Fruit fly (Drosophila melanogaster) whole organism, embryonic: Measurements from ENCODE around the gene Sumo.

ENCODE experiments used
- BEAF-32 ChIP-seq: fragments of 200-800 bp; sonication (Bioruptor generic); optimal IDR thresholded peaks from 3 replicates; lab custom pipeline; 2017; ENCODE audit warnings: missing biosample characterization, missing genetic modification characterization, mild to moderate bottlenecking, moderate library complexity, missing genetic modification reagents
- BtbVII ChIP-seq: fragments of 200-800 bp; sonication (Bioruptor generic); optimal IDR thresholded peaks from 3 replicates; lab custom pipeline; 2017; ENCODE audit warnings: missing biosample characterization, mild to moderate bottlenecking, missing genetic modification characterization
- CG1024 ChIP-seq: fragments of 200-800 bp; sonication (Bioruptor generic); IDR thresholded peaks from 2 replicates; pipeline ENCODE4 v1.3.6; 2022; ENCODE audit warnings: missing biosample characterization, missing genetic modification characterization
- CG10321 ChIP-seq: fragments of 200-800 bp; sonication (Bioruptor generic); IDR thresholded peaks from 2 replicates; pipeline ENCODE4 v1.3.6; 2022; ENCODE audit warnings: missing biosample characterization, missing genetic modification characterization
- CG10462 ChIP-seq: fragments of 200-800 bp; sonication (Bioruptor generic); optimal IDR thresholded peaks from 2 replicates; lab custom pipeline; 2016; ENCODE audit warnings: missing biosample characterization, missing genetic modification characterization
- CG11560 ChIP-seq: fragments of 200-800 bp; sonication (Bioruptor generic); IDR thresholded peaks from 3 replicates; pipeline ENCODE4 v1.3.6; 2022; ENCODE audit warnings: missing biosample characterization, missing genetic modification characterization
- CG12769 ChIP-seq: fragments of 200-800 bp; sonication (Bioruptor generic); optimal IDR thresholded peaks from 2 replicates; lab custom pipeline; 2019; ENCODE audit warnings: missing biosample characterization, mild to moderate bottlenecking, missing genetic modification characterization, moderate library complexity
- CG13123 ChIP-seq: fragments of 200-800 bp; sonication (Bioruptor generic); optimal IDR thresholded peaks from 2 replicates; lab custom pipeline; 2016; ENCODE audit warnings: missing biosample characterization, missing genetic modification characterization
- CG13775 ChIP-seq: fragments of 200-800 bp; sonication (Bioruptor generic); optimal IDR thresholded peaks from 3 replicates; lab custom pipeline; 2017; ENCODE audit warnings: missing biosample characterization, mild to moderate bottlenecking, missing genetic modification characterization
- CG13894 ChIP-seq: fragments of 200-800 bp; sonication (Bioruptor generic); optimal IDR thresholded peaks from 3 replicates; lab custom pipeline; 2018; ENCODE audit warnings: missing biosample characterization, mild to moderate bottlenecking, missing genetic modification characterization, moderate library complexity
- CG14965 ChIP-seq: fragments of 200-800 bp; sonication (Bioruptor generic); optimal IDR thresholded peaks from 2 replicates; lab custom pipeline; 2016; ENCODE audit warnings: missing biosample characterization, missing genetic modification characterization, borderline replicate concordance
- CG15073 ChIP-seq: fragments of 200-800 bp; sonication (Bioruptor generic); optimal IDR thresholded peaks from 2 replicates; lab custom pipeline; 2016; ENCODE audit warnings: missing biosample characterization, missing genetic modification characterization
- CG17328 ChIP-seq: fragments of 200-800 bp; sonication (Bioruptor generic); IDR thresholded peaks from 2 replicates; pipeline ENCODE4 v1.3.6; 2022; ENCODE audit warnings: missing biosample characterization, missing genetic modification characterization
- CG18011 ChIP-seq: fragments of 200-800 bp; sonication (Bioruptor generic); optimal IDR thresholded peaks from 2 replicates; lab custom pipeline; 2017; ENCODE audit warnings: missing biosample characterization, missing genetic modification characterization, mild to moderate bottlenecking, moderate library complexity, missing genotype
- CG3407 ChIP-seq: fragments of 200-800 bp; sonication (Bioruptor generic); optimal IDR thresholded peaks from 2 replicates; lab custom pipeline; 2018; ENCODE audit warnings: missing biosample characterization, mild to moderate bottlenecking, missing genetic modification characterization
- CG3847 ChIP-seq: fragments of 200-800 bp; sonication (Bioruptor generic); IDR thresholded peaks from 2 replicates; pipeline ENCODE4 v1.3.6; 2022; ENCODE audit warnings: missing biosample characterization, missing genetic modification characterization
- CG4282 ChIP-seq: fragments of 200-800 bp; sonication (Bioruptor generic); optimal IDR thresholded peaks from 2 replicates; lab custom pipeline; 2016; ENCODE audit warnings: missing biosample characterization, missing genetic modification characterization
- CG4730 ChIP-seq: fragments of 200-800 bp; sonication (Bioruptor generic); IDR thresholded peaks from 2 replicates; pipeline ENCODE4 v1.3.6; 2022; ENCODE audit warnings: missing biosample characterization, missing genetic modification characterization
- CG5180 ChIP-seq: fragments of 200-800 bp; sonication (Bioruptor generic); optimal IDR thresholded peaks from 3 replicates; lab custom pipeline; 2017; ENCODE audit warnings: missing biosample characterization, missing genetic modification characterization, mild to moderate bottlenecking, moderate library complexity, missing genetic modification reagents
- CG7271 ChIP-seq: fragments of 200-800 bp; sonication (Bioruptor generic); optimal IDR thresholded peaks from 2 replicates; lab custom pipeline; 2018; ENCODE audit warnings: missing biosample characterization, mild to moderate bottlenecking, missing genetic modification characterization, moderate library complexity
- Camta ChIP-seq: fragments of 200-800 bp; sonication (Bioruptor generic); optimal IDR thresholded peaks from 2 replicates; lab custom pipeline; 2016; ENCODE audit warnings: missing biosample characterization, missing genetic modification characterization
- ERR ChIP-seq: fragments of 200-800 bp; sonication (Bioruptor generic); optimal IDR thresholded peaks from 2 replicates; lab custom pipeline; 2016; ENCODE audit warnings: missing biosample characterization, missing genetic modification characterization
- Elba2 ChIP-seq: fragments of 200-800 bp; sonication (Bioruptor generic); optimal IDR thresholded peaks from 3 replicates; lab custom pipeline; 2016; ENCODE audit warnings: missing biosample characterization, missing genetic modification characterization
- Fer2 ChIP-seq: fragments of 200-800 bp; sonication (Bioruptor generic); optimal IDR thresholded peaks from 2 replicates; lab custom pipeline; 2018; ENCODE audit warnings: missing biosample characterization, mild to moderate bottlenecking, missing genetic modification characterization, moderate library complexity
- Gug ChIP-seq: fragments of 200-800 bp; sonication (Bioruptor generic); IDR thresholded peaks from 4 replicates; pipeline ENCODE4 v1.3.6; 2022; ENCODE audit warnings: missing biosample characterization, missing genetic modification characterization
- Hr78 ChIP-seq, 2 experiments: fragments of 200-800 bp in 1 of 2; fragments of >200 bp in 1 of 2; sonication (Bioruptor generic) in 1 of 2; optimal IDR thresholded peaks; 2 replicates each; lab custom pipeline; 2017 to 2019; ENCODE audit warnings: missing biosample characterization in 2 of 2, missing genetic modification characterization in 2 of 2, mild to moderate bottlenecking in 1 of 2, moderate library complexity in 1 of 2
- Lpt ChIP-seq: fragments of >200 bp; optimal IDR thresholded peaks from 2 replicates; lab custom pipeline; 2018; ENCODE audit warnings: missing biosample characterization, missing genetic modification characterization
- MBD-R2 ChIP-seq: fragments of 200-800 bp; sonication (Bioruptor generic); IDR thresholded peaks from 2 replicates; pipeline ENCODE4 v1.3.6; 2022; ENCODE audit warnings: missing biosample characterization, missing genetic modification characterization
- NC2α ChIP-seq: fragments of 200-800 bp; sonication (Bioruptor generic); optimal IDR thresholded peaks from 2 replicates; lab custom pipeline; 2016; ENCODE audit warnings: missing biosample characterization, missing genetic modification characterization
- Oli ChIP-seq: fragments of 200-800 bp; sonication (Bioruptor generic); optimal IDR thresholded peaks from 2 replicates; lab custom pipeline; 2018; ENCODE audit warnings: missing biosample characterization, mild to moderate bottlenecking, missing genetic modification characterization, moderate library complexity
- PHDP ChIP-seq: fragments of 200-800 bp; sonication (Bioruptor generic); optimal IDR thresholded peaks from 3 replicates; lab custom pipeline; 2018; ENCODE audit warnings: missing biosample characterization, mild to moderate bottlenecking, missing genetic modification characterization, moderate library complexity
- Sry-δ ChIP-seq: fragments of 200-800 bp; sonication (Bioruptor generic); optimal IDR thresholded peaks from 2 replicates; lab custom pipeline; 2016; ENCODE audit warnings: missing biosample characterization, missing genetic modification characterization
- Ssrp ChIP-seq: fragments of 200-800 bp; sonication (Bioruptor generic); optimal IDR thresholded peaks from 2 replicates; lab custom pipeline; 2018; ENCODE audit warnings: missing biosample characterization, mild to moderate bottlenecking, missing genetic modification characterization, moderate library complexity
- TFAM ChIP-seq: fragments of 200-800 bp; sonication (Bioruptor generic); optimal IDR thresholded peaks from 2 replicates; lab custom pipeline; 2017; ENCODE audit warnings: missing biosample characterization, missing genetic modification characterization, inconsistent platforms
- aop ChIP-seq: fragments of 200-800 bp; sonication (Bioruptor generic); IDR thresholded peaks from 2 replicates; pipeline ENCODE4 v1.3.6; 2022; ENCODE audit warnings: missing biosample characterization, missing genetic modification characterization
- bab2 ChIP-seq: fragments of 200-800 bp; sonication (Bioruptor generic); optimal IDR thresholded peaks from 2 replicates; lab custom pipeline; 2016; ENCODE audit warnings: missing biosample characterization, missing genetic modification characterization
- bbx ChIP-seq: fragments of 200-800 bp; sonication (Bioruptor generic); IDR thresholded peaks from 2 replicates; pipeline ENCODE4 v1.3.6; 2022; ENCODE audit warnings: missing biosample characterization, missing genetic modification characterization; ENCODE audit not compliant: partially characterized antibody
- emc ChIP-seq: fragments of 200-800 bp; sonication (Bioruptor generic); optimal IDR thresholded peaks from 2 replicates; lab custom pipeline; 2016; ENCODE audit warnings: missing biosample characterization, missing genetic modification characterization
- en ChIP-seq: fragments of 200-800 bp; sonication (Bioruptor generic); optimal IDR thresholded peaks from 2 replicates; lab custom pipeline; 2016; ENCODE audit warnings: missing biosample characterization, missing genetic modification characterization
- gro ChIP-seq: fragments of 200-800 bp; sonication (Bioruptor generic); optimal IDR thresholded peaks from 2 replicates; lab custom pipeline; 2016; ENCODE audit warnings: missing biosample characterization, missing genetic modification characterization
- hkb ChIP-seq, 2 experiments: fragments of 200-800 bp in 1 of 2; fragments of >200 bp in 1 of 2; sonication (Bioruptor generic) in 1 of 2; IDR thresholded peaks in 1 of 2; optimal IDR thresholded peaks in 1 of 2; 2 replicates each; pipeline versions ENCODE4 v1.3.6 to Lab custom; 2017 to 2022; ENCODE audit warnings: missing biosample characterization in 1 of 2, missing genetic modification characterization in 1 of 2
- kah ChIP-seq: fragments of 200-800 bp; sonication (Bioruptor generic); optimal IDR thresholded peaks from 2 replicates; lab custom pipeline; 2018; ENCODE audit warnings: missing biosample characterization, mild to moderate bottlenecking, missing genetic modification characterization
- maf-S ChIP-seq: fragments of 200-800 bp; sonication (Bioruptor generic); optimal IDR thresholded peaks from 2 replicates; lab custom pipeline; 2016; ENCODE audit warnings: missing biosample characterization, missing genetic modification characterization
- nmo ChIP-seq: fragments of 200-800 bp; sonication (Bioruptor generic); optimal IDR thresholded peaks from 2 replicates; lab custom pipeline; 2018; ENCODE audit warnings: missing biosample characterization, mild to moderate bottlenecking, missing genetic modification characterization, moderate library complexity
- repo ChIP-seq: fragments of 200-800 bp; sonication (Bioruptor generic); optimal IDR thresholded peaks from 2 replicates; lab custom pipeline; 2016; ENCODE audit warnings: missing biosample characterization, missing genetic modification characterization
- tap ChIP-seq: fragments of 200-800 bp; optimal IDR thresholded peaks from 3 replicates; lab custom pipeline; 2019; ENCODE audit warnings: missing biosample characterization, mild to moderate bottlenecking, missing genetic modification characterization, moderate library complexity
- trh ChIP-seq: fragments of 200-800 bp; sonication (Bioruptor generic); optimal IDR thresholded peaks from 2 replicates; lab custom pipeline; 2016; ENCODE audit warnings: missing biosample characterization, missing genetic modification characterization
- tup ChIP-seq: fragments of 200-800 bp; sonication (Bioruptor generic); optimal IDR thresholded peaks from 2 replicates; lab custom pipeline; 2016; ENCODE audit warnings: missing biosample characterization, mild to moderate bottlenecking, missing genetic modification characterization, moderate library complexity
- vnd ChIP-seq: fragments of 200-800 bp; sonication (Bioruptor generic); IDR thresholded peaks from 3 replicates; pipeline ENCODE4 v1.3.6; 2022; ENCODE audit warnings: missing biosample characterization, missing genetic modification characterization; ENCODE audit not compliant: partially characterized antibody
- zf30C ChIP-seq: fragments of 200-800 bp; sonication (Bioruptor generic); optimal IDR thresholded peaks from 3 replicates; lab custom pipeline; 2018; ENCODE audit warnings: missing biosample characterization, mild to moderate bottlenecking, missing genetic modification characterization

Sumo gene

dm6 chr2L:6956725-6957124 lies 10.7 kb downstream of the Sumo start, which contains the start of the genes CG13775 and CG3430 (continued):
- TF ChIP-seq CG13775 (peak; percentile 100), emc (GFP tag; lab: Kevin White, UChicago) (no peak), Sry-δ (GFP tag; lab: Kevin White, UChicago) (peak; percentile 93), en (no peak), TFAM (GFP tag; lab: Kevin White, UChicago) (no peak), PHDP (tag; lab: Kevin White, UChicago) (no peak), CG17328 (GFP tag; lab: Robert Waterston, UW) (peak; percentile 55), bbx (GFP tag; lab: Robert Waterston, UW) (peak; percentile 54; the same call in 1 of the 2 replicates), CG15073 (no peak), tup (GFP tag; lab: Kevin White, UChicago) (no peak), CG4282 (GFP tag; lab: Kevin White, UChicago) (no peak), gro (GFP tag; lab: Kevin White, UChicago) (peak; percentile 33), aop (GFP tag; lab: Robert Waterston, UW) (peak; percentile 94), CG13894 (tag; lab: Kevin White, UChicago) (no peak), CG11560 (tag; lab: Robert Waterston, UW) (no peak), CG4730 (GFP tag; lab: Robert Waterston, UW) (no peak), Elba2 (GFP tag; lab: Kevin White, UChicago) (peak; percentile 51), vnd (GFP tag; lab: Robert Waterston, UW) (peak; percentile 31; the same call in 1 of the 3 replicates), maf-S (GFP tag; lab: Kevin White, UChicago) (no peak), CG10321 (no peak), BtbVII (GFP tag; lab: Kevin White, UChicago) (no peak), bab2 (GFP tag; lab: Kevin White, UChicago) (no peak), CG14965 (GFP tag; lab: Kevin White, UChicago) (no peak), CG3407 (GFP tag; lab: Kevin White, UChicago) (no peak), CG10462 (GFP tag; lab: Kevin White, UChicago) (no peak), repo (GFP tag; lab: Kevin White, UChicago) (peak; percentile 28), hkb (optimal IDR thresholded peaks at IDR 0.05; lab: Kevin White, UChicago) (no peak), hkb (GFP tag; IDR thresholded peaks at IDR 0.05; lab: Robert Waterston, UW) (0 out of 2 replicates have a peak, but pooled peaks have one; percentile 21), Hr78 (GFP tag; optimal IDR thresholded peaks at IDR 0.05; lab: Kevin White, UChicago) (no peak), Gug (GFP tag; lab: Robert Waterston, UW) (peak; percentile 16; the same call in 1 of the 4 replicates), CG5180 (no peak), nmo (GFP tag; lab: Kevin White, UChicago) (peak; percentile 43), ERR (GFP tag; lab: Kevin White, UChicago) (no peak), CG13123 (GFP tag; lab: Kevin White, UChicago) (no peak), BEAF-32 (peak; percentile 79), CG18011 (GFP tag; lab: Kevin White, UChicago) (no peak), kah (no peak), CG1024 (GFP tag; lab: Robert Waterston, UW) (no peak), Oli (tag; lab: Kevin White, UChicago) (no peak), NC2α (peak; percentile 31), trh (GFP tag; lab: Kevin White, UChicago) (no peak), tap (tag; lab: Kevin White, UChicago) (no peak), MBD-R2 (GFP tag; lab: Robert Waterston, UW) (peak; percentile 96), CG7271 (tag; lab: Kevin White, UChicago) (peak; percentile 38), Lpt (GFP tag; lab: Kevin White, UChicago) (no peak), Ssrp (tag; lab: Kevin White, UChicago) (no peak), Camta (GFP tag; lab: Kevin White, UChicago) (peak; percentile 25), zf30C (GFP tag; lab: Kevin White, UChicago) (no peak), CG12769 (tag; lab: Kevin White, UChicago) (no peak), Fer2 (no peak), CG3847 (GFP tag; lab: Robert Waterston, UW) (peak; percentile 24; the same call in 1 of the 2 replicates)
